Fruit fly (Drosophila melanogaster) whole organism, prepupa: Measurements from ENCODE around the gene CG16711.
A peak's percentile ranks its signal among the peaks of the same experiment; 100 is the strongest.

ENCODE experiments used
- Blimp-1 ChIP-seq: fragments of 200-800 bp; sonication (Bioruptor generic); optimal IDR thresholded peaks from 3 replicates; lab custom pipeline; 2017; ENCODE audit warnings: missing biosample characterization, missing genetic modification characterization, mild to moderate bottlenecking, moderate library complexity, missing genetic modification reagents
- CG10669 ChIP-seq: fragments of 200-800 bp; sonication (Bioruptor generic); optimal IDR thresholded peaks from 3 replicates; lab custom pipeline; 2018; ENCODE audit warnings: missing biosample characterization, mild to moderate bottlenecking, missing genetic modification characterization, moderate library complexity
- CG11294 ChIP-seq: fragments of 200-800 bp; sonication (Bioruptor generic); IDR thresholded peaks from 2 replicates; pipeline ENCODE4 v1.3.6; 2022; ENCODE audit warnings: missing biosample characterization, missing genetic modification characterization
- CG11762 ChIP-seq: fragments of 200-800 bp; sonication (Bioruptor generic); optimal IDR thresholded peaks from 3 replicates; lab custom pipeline; 2016; ENCODE audit warnings: missing biosample characterization, missing genetic modification characterization; ENCODE audit not compliant: insufficient read depth
- CG15336 ChIP-seq: fragments of 200-800 bp; sonication (Bioruptor generic); IDR thresholded peaks from 2 replicates; pipeline ENCODE4 v1.3.6; 2022; ENCODE audit warnings: missing biosample characterization, missing genetic modification characterization
- CG16779 ChIP-seq: fragments of 200-800 bp; sonication (Bioruptor generic); optimal IDR thresholded peaks from 3 replicates; lab custom pipeline; 2017; ENCODE audit warnings: missing biosample characterization, mild to moderate bottlenecking, missing genetic modification characterization
- CG3032 ChIP-seq: fragments of 200-800 bp; optimal IDR thresholded peaks from 2 replicates; lab custom pipeline; 2019; ENCODE audit warnings: missing biosample characterization, mild to moderate bottlenecking, missing genetic modification characterization, moderate library complexity
- CG31627 ChIP-seq: fragments of 200-800 bp; sonication (Bioruptor generic); optimal IDR thresholded peaks from 3 replicates; lab custom pipeline; 2016; ENCODE audit warnings: missing biosample characterization, missing genetic modification characterization
- CG34406 ChIP-seq: fragments of 200-800 bp; sonication (Bioruptor generic); optimal IDR thresholded peaks from 3 replicates; lab custom pipeline; 2016; ENCODE audit warnings: missing biosample characterization, missing genetic modification characterization
- CG4318 ChIP-seq: fragments of 200-800 bp; sonication (Bioruptor generic); optimal IDR thresholded peaks from 3 replicates; lab custom pipeline; 2017; ENCODE audit warnings: missing biosample characterization, mild to moderate bottlenecking, missing genetic modification characterization
- CG6163 ChIP-seq: fragments of 200-800 bp; sonication (Bioruptor generic); IDR thresholded peaks from 3 replicates; pipeline ENCODE4 v1.3.6; 2022; ENCODE audit warnings: missing biosample characterization, missing genetic modification characterization
- CG6276 ChIP-seq: fragments of 200-800 bp; sonication (Bioruptor generic); optimal IDR thresholded peaks from 2 replicates; lab custom pipeline; 2017; ENCODE audit warnings: missing biosample characterization, mild to moderate bottlenecking, missing genetic modification characterization
- CG6792 ChIP-seq: fragments of 200-800 bp; sonication (Bioruptor generic); optimal IDR thresholded peaks from 3 replicates; lab custom pipeline; 2016; ENCODE audit warnings: missing biosample characterization, missing genetic modification characterization
- CG6808 ChIP-seq: fragments of 200-800 bp; sonication (Bioruptor generic); optimal IDR thresholded peaks from 3 replicates; lab custom pipeline; 2017; ENCODE audit warnings: missing biosample characterization, missing genetic modification characterization, mild to moderate bottlenecking, moderate library complexity, missing genetic modification reagents
- CG6854 ChIP-seq: fragments of 200-800 bp; sonication (Bioruptor generic); optimal IDR thresholded peaks from 2 replicates; lab custom pipeline; 2017; ENCODE audit warnings: missing biosample characterization, mild to moderate bottlenecking, missing genetic modification characterization
- CG8119 ChIP-seq: fragments of 200-800 bp; sonication (Bioruptor generic); IDR thresholded peaks from 3 replicates; pipeline ENCODE4 v1.3.6; 2022; ENCODE audit warnings: missing biosample characterization, missing genetic modification characterization
- CG8319 ChIP-seq: fragments of 200-800 bp; sonication (Bioruptor generic); optimal IDR thresholded peaks from 3 replicates; lab custom pipeline; 2016; ENCODE audit warnings: missing biosample characterization, missing genetic modification characterization
- CG9139 ChIP-seq: fragments of 200-800 bp; sonication (Bioruptor generic); optimal IDR thresholded peaks from 3 replicates; lab custom pipeline; 2017; ENCODE audit warnings: missing biosample characterization, mild to moderate bottlenecking, missing genetic modification characterization
- Eip75B ChIP-seq: fragments of 200-800 bp; sonication (Bioruptor generic); optimal IDR thresholded peaks from 3 replicates; lab custom pipeline; 2016; ENCODE audit warnings: missing biosample characterization, missing genetic modification characterization
- Eip78C ChIP-seq: fragments of 200-800 bp; sonication (Bioruptor generic); peaks from one replicate; lab custom pipeline; 2016; ENCODE audit warnings: missing biosample characterization, missing genetic modification characterization
- Ets21C ChIP-seq: fragments of 200-800 bp; sonication (Bioruptor generic); optimal IDR thresholded peaks from 3 replicates; lab custom pipeline; 2016; ENCODE audit warnings: missing biosample characterization, missing genetic modification characterization
- Ets96B ChIP-seq: fragments of 200-800 bp; optimal IDR thresholded peaks from 2 replicates; lab custom pipeline; 2019; ENCODE audit warnings: missing biosample characterization, mild to moderate bottlenecking, missing genetic modification characterization, moderate library complexity
- Gug ChIP-seq: fragments of 200-800 bp; sonication (Bioruptor generic); IDR thresholded peaks from 2 replicates; pipeline ENCODE4 v1.3.6; 2022; ENCODE audit warnings: missing biosample characterization, missing genetic modification characterization
- Hr4 ChIP-seq: fragments of 200-800 bp; sonication (Bioruptor generic); optimal IDR thresholded peaks from 3 replicates; lab custom pipeline; 2016; ENCODE audit warnings: missing biosample characterization, missing genetic modification characterization
- Lpt ChIP-seq: fragments of 200-800 bp; sonication (Bioruptor generic); optimal IDR thresholded peaks from 3 replicates; lab custom pipeline; 2016; ENCODE audit warnings: missing biosample characterization, missing genetic modification characterization
- Met ChIP-seq: fragments of 200-800 bp; sonication (Bioruptor generic); optimal IDR thresholded peaks from 3 replicates; lab custom pipeline; 2016; ENCODE audit warnings: missing biosample characterization, missing genetic modification characterization
- Sox14 ChIP-seq: fragments of 200-800 bp; sonication (Bioruptor generic); optimal IDR thresholded peaks from 3 replicates; lab custom pipeline; 2016; ENCODE audit warnings: missing biosample characterization, missing genetic modification characterization
- achi ChIP-seq: fragments of 200-800 bp; sonication (Bioruptor generic); optimal IDR thresholded peaks from 3 replicates; lab custom pipeline; 2016; ENCODE audit warnings: missing biosample characterization, missing genetic modification characterization
- acj6 ChIP-seq: fragments of 200-800 bp; sonication (Bioruptor generic); optimal IDR thresholded peaks from 3 replicates; lab custom pipeline; 2016; ENCODE audit warnings: missing biosample characterization, missing genetic modification characterization
- cyc ChIP-seq: fragments of 200-800 bp; sonication (Bioruptor generic); optimal IDR thresholded peaks from 3 replicates; lab custom pipeline; 2016; ENCODE audit warnings: missing biosample characterization, missing genetic modification characterization
- dac ChIP-seq: fragments of 200-800 bp; sonication (Bioruptor generic); optimal IDR thresholded peaks from 2 replicates; lab custom pipeline; 2017; ENCODE audit warnings: missing biosample characterization, mild to moderate bottlenecking, missing genetic modification characterization
- dsx ChIP-seq: fragments of 200-800 bp; optimal IDR thresholded peaks from 3 replicates; lab custom pipeline; 2019; ENCODE audit warnings: missing biosample characterization, mild to moderate bottlenecking, missing genetic modification characterization, moderate library complexity; ENCODE audit not compliant: poor library complexity, severe bottlenecking
- eg ChIP-seq: fragments of 200-800 bp; sonication (Bioruptor generic); IDR thresholded peaks from 3 replicates; pipeline ENCODE4 v1.3.6; 2022; ENCODE audit warnings: missing biosample characterization, missing genetic modification characterization
- esn ChIP-seq: fragments of 200-800 bp; sonication (Bioruptor generic); optimal IDR thresholded peaks from 2 replicates; lab custom pipeline; 2016; ENCODE audit warnings: missing biosample characterization, mild to moderate bottlenecking, missing genetic modification characterization, moderate library complexity
- fd59A ChIP-seq: fragments of 200-800 bp; sonication (Bioruptor generic); optimal IDR thresholded peaks from 2 replicates; lab custom pipeline; 2017; ENCODE audit warnings: missing biosample characterization, mild to moderate bottlenecking, missing genetic modification characterization, missing genetic modification reagents
- fd85E ChIP-seq: fragments of 200-800 bp; sonication (Bioruptor generic); optimal IDR thresholded peaks from 3 replicates; lab custom pipeline; 2016; ENCODE audit warnings: missing biosample characterization, missing genetic modification characterization
- fkh ChIP-seq: fragments of 200-800 bp; sonication (Bioruptor generic); optimal IDR thresholded peaks from 3 replicates; lab custom pipeline; 2017; ENCODE audit warnings: missing biosample characterization, mild to moderate bottlenecking, missing genetic modification characterization, moderate library complexity
- pdm3 ChIP-seq: fragments of 200-800 bp; sonication (Bioruptor generic); optimal IDR thresholded peaks from 3 replicates; lab custom pipeline; 2016; ENCODE audit warnings: missing biosample characterization, missing genetic modification characterization
- svp ChIP-seq: fragments of 200-800 bp; sonication (Bioruptor generic); peaks from one replicate; lab custom pipeline; 2016; ENCODE audit warnings: missing biosample characterization, missing genetic modification characterization
- topi ChIP-seq: fragments of 200-800 bp; sonication (Bioruptor generic); optimal IDR thresholded peaks from 3 replicates; lab custom pipeline; 2016; ENCODE audit warnings: missing biosample characterization, missing genetic modification characterization
- vri ChIP-seq: fragments of 200-800 bp; sonication (Bioruptor generic); optimal IDR thresholded peaks from 3 replicates; lab custom pipeline; 2016; ENCODE audit warnings: missing biosample characterization, mild to moderate bottlenecking, missing genetic modification characterization

CG16711 gene

dm6 chr3L:9694169-9694866 is 9.8 kb upstream of the CG16711 start:
- 0 out of 3 replicates have a peak, but pooled peaks have one; percentile 45 for TF ChIP-seq CG6163 (GFP tag; lab: Robert Waterston, UW)
- TF ChIP-seq Blimp-1 (GFP tag; lab: Kevin White, UChicago) = no peak
- peak; percentile 32 for TF ChIP-seq CG6854 (GFP tag; lab: Kevin White, UChicago)
- no peak for TF ChIP-seq dac (GFP tag; lab: Kevin White, UChicago)
- TF ChIP-seq CG15336 (GFP tag; lab: Robert Waterston, UW) = peak; percentile 42; the same call in 1 of the 2 replicates
- TF ChIP-seq Eip78C (GFP tag; lab: Kevin White, UChicago) = peak; percentile 0
- no peak for TF ChIP-seq acj6 (GFP tag; lab: Kevin White, UChicago)
- no peak for TF ChIP-seq Ets96B (tag; lab: Kevin White, UChicago)
- TF ChIP-seq Ets21C (GFP tag; lab: Kevin White, UChicago) = no peak
- TF ChIP-seq Lpt (GFP tag; lab: Kevin White, UChicago) = no peak
- TF ChIP-seq dsx (GFP tag; lab: Kevin White, UChicago) = no peak
- TF ChIP-seq svp (GFP tag; lab: Kevin White, UChicago) = peak; percentile 65
- no peak for TF ChIP-seq fd85E (GFP tag; lab: Kevin White, UChicago)

dm6 chr3L:9694867-9695236 is 9.3 kb upstream of the CG16711 start:
- TF ChIP-seq CG11294 (GFP tag; lab: Robert Waterston, UW) = no peak
- TF ChIP-seq Met (GFP tag; lab: Kevin White, UChicago) = no peak
- TF ChIP-seq fkh (GFP tag; lab: Kevin White, UChicago) = no peak
- no peak for TF ChIP-seq CG4318 (GFP tag; lab: Kevin White, UChicago)
- TF ChIP-seq CG31627 (GFP tag; lab: Kevin White, UChicago) = no peak
- TF ChIP-seq vri (GFP tag; lab: Kevin White, UChicago) = no peak
- TF ChIP-seq dac (GFP tag; lab: Kevin White, UChicago) = no peak
- no peak for TF ChIP-seq CG6854 (GFP tag; lab: Kevin White, UChicago)
- no peak for TF ChIP-seq cyc
- TF ChIP-seq Eip75B = no peak
- no peak for TF ChIP-seq CG9139 (GFP tag; lab: Kevin White, UChicago)
- TF ChIP-seq achi (GFP tag; lab: Kevin White, UChicago) = no peak
- TF ChIP-seq CG8319 = no peak
- no peak for TF ChIP-seq CG6792 (GFP tag; lab: Kevin White, UChicago)
- TF ChIP-seq CG11762 (GFP tag; lab: Kevin White, UChicago) = no peak
- TF ChIP-seq CG6276 (GFP tag; lab: Kevin White, UChicago) = no peak
- TF ChIP-seq eg = no peak
- TF ChIP-seq Ets21C (GFP tag; lab: Kevin White, UChicago) = no peak
- no peak for TF ChIP-seq CG10669

dm6 chr3L:9695242-9695641 is 8.9 kb upstream of the CG16711 start:
- TF ChIP-seq CG6854 (GFP tag; lab: Kevin White, UChicago) (peak; percentile 21), CG6808 (GFP tag; lab: Kevin White, UChicago) (peak; percentile 29), eg (peak; percentile 7; the same call in 1 of the 3 replicates), Met (GFP tag; lab: Kevin White, UChicago) (no peak)

dm6 chr3L:9695647-9696046 is 8.5 kb upstream of the CG16711 start:
- TF ChIP-seq Sox14 (peak; percentile 16), Met (GFP tag; lab: Kevin White, UChicago) (peak; percentile 54), fkh (GFP tag; lab: Kevin White, UChicago) (no peak), esn (GFP tag; lab: Kevin White, UChicago) (peak; percentile 59), topi (GFP tag; lab: Kevin White, UChicago) (no peak), CG9139 (GFP tag; lab: Kevin White, UChicago) (no peak), CG8119 (GFP tag; lab: Robert Waterston, UW) (peak; percentile 45; the same call in 1 of the 3 replicates), CG11762 (GFP tag; lab: Kevin White, UChicago) (peak; percentile 9), CG6163 (GFP tag; lab: Robert Waterston, UW) (0 out of 3 replicates have a peak, but pooled peaks have one; percentile 32), Ets96B (tag; lab: Kevin White, UChicago) (peak; percentile 21), Eip78C (GFP tag; lab: Kevin White, UChicago) (peak; percentile 77), acj6 (GFP tag; lab: Kevin White, UChicago) (peak; percentile 47), CG31627 (GFP tag; lab: Kevin White, UChicago) (no peak), fd59A (GFP tag; lab: Kevin White, UChicago) (no peak), CG3032 (tag; lab: Kevin White, UChicago) (peak; percentile 41), Gug (0 out of 2 replicates have a peak, but pooled peaks have one; percentile 23), CG6276 (GFP tag; lab: Kevin White, UChicago) (peak; percentile 22), pdm3 (GFP tag; lab: Kevin White, UChicago) (peak; percentile 16), CG34406 (GFP tag; lab: Kevin White, UChicago) (peak; percentile 33), dsx (GFP tag; lab: Kevin White, UChicago) (peak; percentile 12), CG16779 (tag; lab: Kevin White, UChicago) (no peak), Hr4 (GFP tag; lab: Kevin White, UChicago) (peak; percentile 71), Blimp-1 (GFP tag; lab: Kevin White, UChicago) (no peak), eg (peak; percentile 28; the same call in 1 of the 3 replicates), Eip75B (peak; percentile 21)
